Worm (Caenorhabditis elegans) whole organism, L4 larva: ENCODE measurements around the gene psme-3.

Experiments used
- F10B5.3 ChIP-seq: sonication (generic microtip); optimal IDR thresholded peaks from 2 replicates; lab custom pipeline; 2016; ENCODE audit warnings: mild to moderate bottlenecking, missing genetic modification characterization, missing compliant biosample characterization
- F37D6.2 ChIP-seq: sonication (generic microtip); optimal IDR thresholded peaks from 2 replicates; lab custom pipeline; 2016; ENCODE audit warnings: mild to moderate bottlenecking, missing genetic modification characterization, missing compliant biosample characterization
- R02D3.7 ChIP-seq: fragments of 150-350 bp; sonication (generic microtip); optimal IDR thresholded peaks from 3 replicates; lab custom pipeline; 2014; ENCODE audit warnings: missing biosample characterization, missing genetic modification characterization
- Y105C5A.15 ChIP-seq: fragments of 200-800 bp; sonication (Bioruptor generic); IDR thresholded peaks from 2 replicates; pipeline ENCODE4 v1.3.6; 2022; ENCODE audit warnings: missing genetic modification characterization, missing compliant biosample characterization
- Y75B8A.6 ChIP-seq: fragments of 200-800 bp; sonication (Bioruptor generic); IDR thresholded peaks from 2 replicates; pipeline ENCODE4 v1.3.6; 2022; ENCODE audit warnings: missing genetic modification reagents, missing genetic modification characterization, missing compliant biosample characterization
- ZK337.2 ChIP-seq: fragments of 200-800 bp; sonication (Bioruptor generic); IDR thresholded peaks from 2 replicates; pipeline ENCODE4 v1.3.6; 2022; ENCODE audit warnings: missing genetic modification reagents, missing genetic modification characterization, missing compliant biosample characterization
- aha-1 ChIP-seq: fragments of 150-350 bp; peaks from one replicate; lab custom pipeline; 2014; ENCODE audit warnings: missing biosample characterization, missing genetic modification characterization
- aly-2 ChIP-seq: sonication (generic microtip); optimal IDR thresholded peaks from 2 replicates; lab custom pipeline; 2018; ENCODE audit warnings: missing biosample characterization, missing genetic modification characterization
- arid-1 ChIP-seq: fragments of 200-800 bp; sonication (Bioruptor generic); conservative IDR thresholded peaks from 2 replicates; pipeline ENCODE4 v1.3.6; 2022; ENCODE audit warnings: missing genetic modification reagents, missing genetic modification characterization, missing compliant biosample characterization
- attf-4 ChIP-seq: sonication (generic microtip); optimal IDR thresholded peaks from 3 replicates; lab custom pipeline; 2017; ENCODE audit warnings: missing biosample characterization, missing genetic modification characterization
- ceh-44 ChIP-seq: fragments of 200-800 bp; sonication (Bioruptor generic); IDR thresholded peaks from 2 replicates; pipeline ENCODE4 v1.3.6; 2022; ENCODE audit warnings: missing genetic modification reagents, missing genetic modification characterization, missing compliant biosample characterization
- ceh-62 ChIP-seq: sonication (generic microtip); optimal IDR thresholded peaks from 2 replicates; lab custom pipeline; 2017; ENCODE audit warnings: missing biosample characterization, missing genetic modification characterization
- ces-1 ChIP-seq: fragments of 150-350 bp; sonication (generic microtip); optimal IDR thresholded peaks from 4 replicates; lab custom pipeline; 2014; ENCODE audit warnings: missing biosample characterization, missing genetic modification reagents, missing genetic modification characterization
- cey-2 ChIP-seq: sonication (generic microtip); optimal IDR thresholded peaks from 3 replicates; lab custom pipeline; 2017; ENCODE audit warnings: missing genetic modification characterization, mild to moderate bottlenecking, missing compliant biosample characterization, antibody characterized with exemption, borderline replicate concordance; ENCODE audit not compliant: insufficient read depth
- daf-12 ChIP-seq: fragments of 150-350 bp; optimal IDR thresholded peaks from 2 replicates; lab custom pipeline; 2014; ENCODE audit warnings: missing biosample characterization, missing genetic modification reagents, missing genetic modification characterization
- daf-16 ChIP-seq, 3 experiments: sonication (generic microtip); optimal IDR thresholded peaks; 2 replicates each; lab custom pipeline; 2016 to 2017; ENCODE audit warnings: missing genetic modification characterization in 3 of 3, missing genetic modification reagents in 3 of 3, mild to moderate bottlenecking in 2 of 3, missing compliant biosample characterization in 2 of 3, missing biosample characterization in 1 of 3, moderate library complexity in 1 of 3
- daf-19 ChIP-seq: fragments of 200-800 bp; sonication (Bioruptor generic); conservative IDR thresholded peaks from 2 replicates; pipeline ENCODE4 v1.3.6; 2022; ENCODE audit warnings: missing genetic modification characterization, missing compliant biosample characterization
- dmd-6 ChIP-seq: fragments of 200-800 bp; sonication (Bioruptor generic); IDR thresholded peaks from 2 replicates; pipeline ENCODE4 v1.3.6; 2022; ENCODE audit warnings: missing genetic modification reagents, missing genetic modification characterization, missing compliant biosample characterization
- dmd-8 ChIP-seq: fragments of 200-800 bp; sonication (Bioruptor generic); IDR thresholded peaks from 2 replicates; pipeline ENCODE4 v1.3.6; 2022; ENCODE audit warnings: missing genetic modification characterization, missing compliant biosample characterization
- dmd-9 ChIP-seq: fragments of 200-800 bp; sonication (Bioruptor generic); IDR thresholded peaks from 2 replicates; pipeline ENCODE4 v1.3.6; 2022; ENCODE audit warnings: missing genetic modification reagents, missing genetic modification characterization, missing compliant biosample characterization
- egl-27 ChIP-seq: sonication (generic microtip); optimal IDR thresholded peaks from 3 replicates; lab custom pipeline; 2017; ENCODE audit warnings: missing biosample characterization, missing genetic modification reagents, missing genetic modification characterization
- gei-8 ChIP-seq: fragments of 200-800 bp; sonication (Bioruptor generic); optimal IDR thresholded peaks from 2 replicates; lab custom pipeline; 2018; ENCODE audit warnings: mild to moderate bottlenecking, missing genetic modification characterization, missing compliant biosample characterization
- hif-1 ChIP-seq, 2 experiments: sonication (generic microtip); optimal IDR thresholded peaks; 2 replicates each; lab custom pipeline; 2016 to 2017; ENCODE audit warnings: missing compliant biosample characterization in 2 of 2, missing genetic modification characterization in 2 of 2, missing genetic modification reagents in 2 of 2, missing genotype in 2 of 2, mild to moderate bottlenecking in 1 of 2
- hlh-11 ChIP-seq: fragments of 200-800 bp; sonication (Bioruptor generic); optimal IDR thresholded peaks from 2 replicates; lab custom pipeline; 2018; ENCODE audit warnings: mild to moderate bottlenecking, missing genetic modification characterization, missing compliant biosample characterization
- lim-7 ChIP-seq: fragments of 200-800 bp; sonication (Bioruptor generic); IDR thresholded peaks from 2 replicates; pipeline ENCODE4 v1.3.6; 2022; ENCODE audit warnings: missing genetic modification characterization, missing compliant biosample characterization
- lin-38 ChIP-seq: fragments of 200-800 bp; sonication (Bioruptor generic); IDR thresholded peaks from 2 replicates; pipeline ENCODE4 v1.3.6; 2022; ENCODE audit warnings: missing genetic modification reagents, missing genetic modification characterization, missing compliant biosample characterization
- lir-3 ChIP-seq: sonication (generic microtip); optimal IDR thresholded peaks from 2 replicates; lab custom pipeline; 2016; ENCODE audit warnings: mild to moderate bottlenecking, missing genetic modification characterization, missing compliant biosample characterization
- mep-1 ChIP-seq: fragments of 150-350 bp; sonication (generic microtip); optimal IDR thresholded peaks from 3 replicates; lab custom pipeline; 2014; ENCODE audit warnings: missing biosample characterization, missing genetic modification characterization
- nhr-11 ChIP-seq: fragments of 150-350 bp; optimal IDR thresholded peaks from 2 replicates; lab custom pipeline; 2014; ENCODE audit warnings: missing biosample characterization, missing genetic modification characterization
- nhr-111 ChIP-seq: fragments of 200-800 bp; sonication (Bioruptor generic); optimal IDR thresholded peaks from 2 replicates; lab custom pipeline; 2018; ENCODE audit warnings: mild to moderate bottlenecking, missing genetic modification characterization, missing compliant biosample characterization
- nhr-25 ChIP-seq: sonication (generic microtip); optimal IDR thresholded peaks from 2 replicates; lab custom pipeline; 2017; ENCODE audit warnings: missing genetic modification characterization, mild to moderate bottlenecking, missing compliant biosample characterization, antibody characterized with exemption, moderate library complexity, borderline replicate concordance; ENCODE audit not compliant: insufficient read depth
- nhr-76 ChIP-seq: fragments of 150-350 bp; optimal IDR thresholded peaks from 2 replicates; lab custom pipeline; 2014; ENCODE audit warnings: missing biosample characterization, missing genetic modification characterization
- nhr-77 ChIP-seq: fragments of 150-350 bp; optimal IDR thresholded peaks from 2 replicates; lab custom pipeline; 2014; ENCODE audit warnings: missing biosample characterization, missing genetic modification characterization
- php-3 ChIP-seq: fragments of 200-800 bp; sonication (Bioruptor generic); IDR thresholded peaks from 2 replicates; pipeline ENCODE4 v1.3.6; 2022; ENCODE audit warnings: missing genetic modification reagents, missing genetic modification characterization, missing compliant biosample characterization
- rbr-2 ChIP-seq: sonication (generic microtip); optimal IDR thresholded peaks from 2 replicates; lab custom pipeline; 2016; ENCODE audit warnings: missing genotype, missing genetic modification characterization, missing compliant biosample characterization
- sdz-12 ChIP-seq: fragments of 200-800 bp; sonication (Bioruptor generic); optimal IDR thresholded peaks from 2 replicates; lab custom pipeline; 2018; ENCODE audit warnings: mild to moderate bottlenecking, missing genetic modification characterization, missing compliant biosample characterization
- spr-1 ChIP-seq: sonication (generic microtip); optimal IDR thresholded peaks from 2 replicates; lab custom pipeline; 2016; ENCODE audit warnings: mild to moderate bottlenecking, missing genetic modification characterization, missing compliant biosample characterization
- tag-97 ChIP-seq: fragments of 200-800 bp; sonication (Bioruptor generic); IDR thresholded peaks from 2 replicates; pipeline ENCODE4 v1.3.6; 2022; ENCODE audit warnings: missing genetic modification characterization, missing compliant biosample characterization
- tra-1 ChIP-seq: fragments of 200-800 bp; sonication (Bioruptor generic); IDR thresholded peaks from 2 replicates; pipeline ENCODE4 v1.3.6; 2022; ENCODE audit warnings: missing genetic modification reagents, missing genetic modification characterization, missing compliant biosample characterization
- unc-62 ChIP-seq, 3 experiments: fragments of 150-350 bp in 1 of 3; sonication (generic microtip); optimal IDR thresholded peaks in 2 of 3; peaks in 1 of 3; 1 replicate in 1 of 3; 2 replicates in 2 of 3; lab custom pipeline; 2014 to 2017; ENCODE audit warnings: missing biosample characterization in 3 of 3, missing genetic modification characterization in 3 of 3, missing genetic modification reagents in 3 of 3, missing genotype in 1 of 3
- vab-7 ChIP-seq: fragments of 200-800 bp; sonication (Bioruptor generic); IDR thresholded peaks from 2 replicates; pipeline ENCODE4 v1.3.6; 2022; ENCODE audit warnings: missing genetic modification reagents, missing genetic modification characterization, missing compliant biosample characterization
- zfp-2 ChIP-seq: sonication (generic microtip); optimal IDR thresholded peaks from 2 replicates; lab custom pipeline; 2016; ENCODE audit warnings: mild to moderate bottlenecking, missing genetic modification characterization, missing compliant biosample characterization
- ztf-7 ChIP-seq: fragments of 150-350 bp; optimal IDR thresholded peaks from 2 replicates; lab custom pipeline; 2014; ENCODE audit warnings: missing biosample characterization, missing genetic modification characterization

psme-3 gene

DNA sequence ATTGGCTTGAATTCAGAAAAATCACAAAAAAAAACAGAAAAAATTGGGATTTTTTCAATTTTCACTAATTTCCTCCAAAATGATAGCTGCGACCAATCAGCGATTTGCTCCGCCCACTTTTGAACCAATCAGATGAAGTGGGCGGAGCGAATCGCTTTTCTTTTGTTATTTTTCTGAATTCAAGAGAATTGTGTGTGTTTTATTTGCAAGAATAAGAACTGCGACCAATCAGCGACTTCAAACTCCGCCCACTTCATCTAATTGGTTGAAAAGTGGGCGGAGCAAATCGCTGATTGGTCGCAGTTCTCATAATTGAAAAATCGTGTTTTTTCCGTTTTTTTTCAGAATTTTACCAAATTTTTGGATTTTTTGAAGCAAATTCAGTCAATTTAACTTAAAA lies 14.6 kb downstream of the psme-3 start:
- no peak for TF ChIP-seq F37D6.2 (tag; lab: Kevin White, UChicago)
- no peak for TF ChIP-seq attf-4 (tag; lab: Kevin White, UChicago)
- TF ChIP-seq vab-7 (GFP tag; lab: Robert Waterston, UW): no peak
- no peak for TF ChIP-seq daf-16 (GFP tag; optimal IDR thresholded peaks at IDR 0.05; lab: Kevin White, UChicago)
- TF ChIP-seq daf-16 (tag; optimal IDR thresholded peaks at IDR 0.05; lab: Kevin White, UChicago): no peak
- TF ChIP-seq ZK337.2: no peak
- no peak for TF ChIP-seq arid-1 (GFP tag; lab: Robert Waterston, UW)
- no peak for TF ChIP-seq mep-1 (tag; lab: Kevin White, UChicago)
- no peak for TF ChIP-seq cey-2 (tag; lab: Kevin White, UChicago)
- TF ChIP-seq nhr-111 (GFP tag; lab: Kevin White, UChicago): no peak
- no peak for TF ChIP-seq daf-19 (GFP tag; lab: Robert Waterston, UW)
- no peak for TF ChIP-seq lin-38 (GFP tag; lab: Robert Waterston, UW)
- no peak for TF ChIP-seq daf-12 (tag; lab: Kevin White, UChicago)
- TF ChIP-seq F10B5.3 (tag; lab: Kevin White, UChicago): no peak
- no peak for TF ChIP-seq nhr-76 (tag; lab: Kevin White, UChicago)
- TF ChIP-seq zfp-2 (tag; lab: Kevin White, UChicago): no peak
- no peak for TF ChIP-seq nhr-77 (tag; lab: Kevin White, UChicago)
- TF ChIP-seq lim-7 (GFP tag; lab: Robert Waterston, UW): no peak
- TF ChIP-seq dmd-6: no peak
- no peak for TF ChIP-seq ztf-7 (tag; lab: Kevin White, UChicago)
- TF ChIP-seq, all 104 proteins: peak for 0

DNA sequence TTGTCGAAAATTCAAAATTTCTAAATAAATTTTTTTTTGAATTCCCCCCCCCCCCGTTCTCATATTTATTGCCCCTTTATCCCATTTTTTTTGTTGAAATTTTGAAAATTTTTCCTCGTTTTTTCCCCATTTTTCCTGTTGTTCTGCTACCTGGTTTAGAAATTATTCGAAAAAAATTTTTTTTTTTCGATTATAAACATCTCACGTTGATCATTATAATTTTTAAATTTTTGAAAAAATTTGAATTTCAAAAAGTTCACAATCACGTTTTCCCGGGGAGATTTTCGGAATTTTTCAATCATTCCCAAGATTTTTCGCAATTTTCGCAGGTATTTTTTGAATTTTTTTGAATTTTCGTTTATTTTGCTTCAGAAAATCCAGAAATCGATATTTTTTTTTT lies 21.0 kb downstream of the psme-3 start, which contains the start of gene Y66D12A.3:
Gene Y66D12A.3 (plus strand): TSS at position 301 of the 400 bp plus-strand sequence.
- TF ChIP-seq lir-3 (tag; lab: Kevin White, UChicago) (no peak), vab-7 (GFP tag; lab: Robert Waterston, UW) (no peak), dmd-9 (GFP tag; lab: Robert Waterston, UW) (no peak), gei-8 (GFP tag; lab: Kevin White, UChicago) (no peak), F37D6.2 (tag; lab: Kevin White, UChicago) (no peak), ceh-44 (GFP tag; lab: Robert Waterston, UW) (no peak), arid-1 (GFP tag; lab: Robert Waterston, UW) (no peak), nhr-25 (no peak), tra-1 (GFP tag; lab: Robert Waterston, UW) (no peak), php-3 (GFP tag; lab: Robert Waterston, UW) (no peak)
- TF ChIP-seq, all 104 proteins: peak for 0

DNA sequence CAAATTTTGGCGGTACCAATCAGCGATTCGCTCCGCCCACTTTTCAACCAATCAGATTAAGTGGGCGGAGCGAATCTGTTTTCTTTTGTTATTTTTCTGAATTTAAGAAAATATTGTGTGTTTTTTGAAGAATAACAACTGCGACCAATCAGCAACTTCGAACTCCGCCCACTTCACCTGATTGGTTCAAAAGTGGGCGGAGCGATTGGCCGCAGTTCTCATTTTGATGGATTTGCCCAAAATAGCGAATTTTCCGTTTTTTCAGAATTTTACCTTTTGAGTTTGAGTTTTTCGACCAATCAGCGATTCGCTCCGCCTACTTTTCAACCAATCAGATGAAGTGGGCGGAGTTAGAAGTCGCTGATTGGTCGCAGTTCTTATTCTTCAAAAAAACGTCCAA lies 21.4 kb downstream of the psme-3 start:
- TF ChIP-seq hif-1 (tag; optimal IDR thresholded peaks at IDR 0.05; lab: Kevin White, UChicago): no peak
- no peak for TF ChIP-seq aly-2 (tag; lab: Kevin White, UChicago)
- no peak for TF ChIP-seq zfp-2 (tag; lab: Kevin White, UChicago)
- TF ChIP-seq Y75B8A.6: no peak
- TF ChIP-seq rbr-2 (tag; lab: Kevin White, UChicago): no peak
- TF ChIP-seq hlh-11 (tag; lab: Kevin White, UChicago): no peak
- no peak for TF ChIP-seq dmd-8 (GFP tag; lab: Robert Waterston, UW)
- TF ChIP-seq ces-1: no peak
- TF ChIP-seq tag-97: no peak
- no peak for TF ChIP-seq R02D3.7
- no peak for TF ChIP-seq egl-27
- TF ChIP-seq Y105C5A.15 (GFP tag; lab: Robert Waterston, UW): no peak
- TF ChIP-seq unc-62 (GFP tag; optimal IDR thresholded peaks at IDR 0.05 in 1 of 2; lab: Kevin White, UChicago): no peak
- no peak for TF ChIP-seq unc-62 (tag; optimal IDR thresholded peaks at IDR 0.05; lab: Kevin White, UChicago)
- no peak for TF ChIP-seq nhr-11 (tag; lab: Kevin White, UChicago)
- no peak for TF ChIP-seq ceh-62 (tag; lab: Kevin White, UChicago)
- no peak for TF ChIP-seq spr-1 (tag; lab: Kevin White, UChicago)
- TF ChIP-seq ceh-44 (GFP tag; lab: Robert Waterston, UW): no peak
- TF ChIP-seq sdz-12: no peak
- no peak for TF ChIP-seq aha-1 (tag; lab: Kevin White, UChicago)
- TF ChIP-seq, all 104 proteins: peak for 0
